Fruit fly (Drosophila melanogaster): Measurements from ENCODE around the gene CG31948.

dm6 chr2L:2376418-2376702, 40.2 kb downstream of the CG31948 start:
- TF ChIP-seq CG8478 (optimal IDR thresholded peaks at IDR 0.05), result no peak
- TF ChIP-seq CTCF (optimal IDR thresholded peaks at IDR 0.05), result no peak
